Worm (Caenorhabditis elegans): ENCODE data around the gene T13F2.4.

DNA sequence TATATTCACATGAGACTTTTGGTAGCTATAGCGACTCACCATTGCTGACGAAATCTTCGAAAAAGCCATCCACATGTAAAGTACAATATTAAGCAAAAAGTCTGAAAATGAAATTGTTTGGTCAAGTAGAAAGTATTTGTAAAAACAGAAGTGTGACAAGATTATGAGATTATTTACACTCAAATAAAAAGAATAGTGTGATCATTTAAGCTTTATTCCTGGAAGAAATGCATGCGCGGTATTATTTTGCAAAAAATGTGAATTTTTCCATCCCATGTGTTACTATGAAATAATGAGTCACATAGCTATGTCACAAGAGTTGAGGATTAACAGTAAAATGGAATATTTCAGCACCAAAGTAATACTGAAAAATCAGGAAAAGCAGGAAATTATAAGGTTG is 21.0 kb downstream of the T13F2.4 start, which contains the start of gene dct-15:
- TF ChIP-seq him-1 (tag; optimal IDR thresholded peaks at IDR 0.05) (no peak), W03F9.2 (tag; optimal IDR thresholded peaks at IDR 0.05) (no peak), dao-5 (tag; optimal IDR thresholded peaks at IDR 0.05) (no peak)

All from whole organism, L4/young adult.